Worm (Caenorhabditis elegans): ENCODE data around the gene B0244.9.
A peak's percentile ranks its signal among the peaks of the same experiment; 100 is the strongest.

Gene B0244.9

ce11 chrIII:5761886-5762285 lies 31.1 kb upstream of the B0244.9 start (continued):
- TF ChIP-seq egrh-3 (GFP tag; IDR thresholded peaks at IDR 0.05), result peak; percentile 36; the same call in 1 of the 2 replicates
- peak; percentile 37; the same call in 1 of the 2 replicates for TF ChIP-seq zfh-2 (GFP tag; conservative IDR thresholded peaks at IDR 0.05)
- no peak for TF ChIP-seq ekl-4 (GFP tag; IDR thresholded peaks at IDR 0.05)
- TF ChIP-seq Y79H2A.3 (GFP tag; conservative IDR thresholded peaks at IDR 0.05), result no peak
- peak; percentile 17 for TF ChIP-seq nhr-80 (tag; optimal IDR thresholded peaks at IDR 0.05)
- TF ChIP-seq lin-35 (GFP tag; optimal IDR thresholded peaks at IDR 0.05), result no peak
- TF ChIP-seq T07F8.4 (tag; optimal IDR thresholded peaks at IDR 0.05), result peak; percentile 51
- no peak for TF ChIP-seq gei-17 (GFP tag; optimal IDR thresholded peaks at IDR 0.05)
- no peak for TF ChIP-seq fkh-3 (tag; optimal IDR thresholded peaks at IDR 0.05)
- TF ChIP-seq ztf-22 (GFP tag; optimal IDR thresholded peaks at IDR 0.05), result no peak
- TF ChIP-seq akir-1 (GFP tag; optimal IDR thresholded peaks at IDR 0.05), result no peak
- TF ChIP-seq aptf-2 (GFP tag; conservative IDR thresholded peaks at IDR 0.05), result no peak
- no peak for TF ChIP-seq zim-3 (tag; optimal IDR thresholded peaks at IDR 0.05)
- no peak for TF ChIP-seq F57A8.1 (GFP tag; optimal IDR thresholded peaks at IDR 0.05)
- TF ChIP-seq die-1 (tag; optimal IDR thresholded peaks at IDR 0.05), result peak; percentile 58
- TF ChIP-seq hmg-1.2 (GFP tag; IDR thresholded peaks at IDR 0.05), result peak; percentile 72
- no peak for TF ChIP-seq nhr-120 (GFP tag; IDR thresholded peaks at IDR 0.05)
- TF ChIP-seq ztf-28 (GFP tag; IDR thresholded peaks at IDR 0.05), result no peak
- TF ChIP-seq Y53G8AR.9 (GFP tag; conservative IDR thresholded peaks at IDR 0.05), result no peak; the same call in 1 of the 2 replicates
- TF ChIP-seq B0261.1 (tag; optimal IDR thresholded peaks at IDR 0.05), result peak; percentile 81
- TF ChIP-seq F37B4.10 (GFP tag; IDR thresholded peaks at IDR 0.05), result no peak
- TF ChIP-seq tbx-9 (tag; optimal IDR thresholded peaks at IDR 0.05; ENCODE audit: borderline replicate concordance), result no peak
- no peak for TF ChIP-seq F10E7.11 (tag; optimal IDR thresholded peaks at IDR 0.05)
- TF ChIP-seq nfyb-1 (GFP tag; IDR thresholded peaks at IDR 0.05), result peak; percentile 68
- TF ChIP-seq ceh-79 (tag; optimal IDR thresholded peaks at IDR 0.05), result no peak
- TF ChIP-seq Y95B8A.8 (GFP tag; IDR thresholded peaks at IDR 0.05), result 0 out of 2 replicates have a peak, but pooled peaks have one; percentile 21
- TF ChIP-seq ceh-91 (GFP tag; IDR thresholded peaks at IDR 0.05), result no peak
- 0 out of 2 replicates have a peak, but pooled peaks have one; percentile 14 for TF ChIP-seq aptf-3 (GFP tag; IDR thresholded peaks at IDR 0.05)
- no peak for TF ChIP-seq hlh-12 (tag; optimal IDR thresholded peaks at IDR 0.05)
- TF ChIP-seq attf-5 (GFP tag; optimal IDR thresholded peaks at IDR 0.05), result peak; percentile 9

ce11 chrIII:5760721-5761120 lies 29.9 kb upstream of the B0244.9 start:
- TF ChIP-seq ztf-18 (tag; optimal IDR thresholded peaks at IDR 0.05), result no peak

ce11 chrIII:5758519-5759099 lies 27.8 kb upstream of the B0244.9 start:
- TF ChIP-seq lin-35 (GFP tag; optimal IDR thresholded peaks at IDR 0.05) (peak in 1 of 3 experiments; percentile 84), F57A8.1 (GFP tag; optimal IDR thresholded peaks at IDR 0.05) (no peak), aptf-3 (GFP tag; IDR thresholded peaks at IDR 0.05) (no peak), atf-7 (tag; optimal IDR thresholded peaks at IDR 0.05) (peak; percentile 95), ets-4 (GFP tag; optimal IDR thresholded peaks at IDR 0.05) (no peak), chd-7 (tag; optimal IDR thresholded peaks at IDR 0.05) (peak; percentile 24), cebp-2 (GFP tag; IDR thresholded peaks at IDR 0.05) (no peak), ccch-3 (GFP tag; optimal IDR thresholded peaks at IDR 0.05) (no peak), B0035.1 (tag; optimal IDR thresholded peaks at IDR 0.05) (no peak), D2030.7 (GFP tag; IDR thresholded peaks at IDR 0.05) (no peak), tbp1 (GFP tag; optimal IDR thresholded peaks at IDR 0.05) (no peak), ceh-27 (GFP tag; optimal IDR thresholded peaks at IDR 0.05) (peak; percentile 17), akir-1 (GFP tag; optimal IDR thresholded peaks at IDR 0.05) (no peak), K11D2.4 (GFP tag; IDR thresholded peaks at IDR 0.05) (no peak), ZK185.1 (tag; optimal IDR thresholded peaks at IDR 0.05; ENCODE audit: poor library complexity, severe bottlenecking) (peak; percentile 7), efl-1 (GFP tag; optimal IDR thresholded peaks at IDR 0.05) (no peak), ztf-26 (tag; optimal IDR thresholded peaks at IDR 0.05) (no peak), sdz-38 (tag; optimal IDR thresholded peaks at IDR 0.05) (no peak), F23B12.7 (tag; optimal IDR thresholded peaks at IDR 0.05; ENCODE audit: insufficient read depth) (no peak), K12H6.12 (tag; optimal IDR thresholded peaks at IDR 0.05) (peak; percentile 53)
